Worm (Caenorhabditis elegans) whole organism, L4 larva: ENCODE measurements around the gene T16G12.8.

ENCODE experiments used
- hlh-30 ChIP-seq: sonication (generic microtip); optimal IDR thresholded peaks from 2 replicates; lab custom pipeline; 2017; ENCODE audit warnings: antibody characterized with exemption, mild to moderate bottlenecking, missing genetic modification characterization, missing compliant biosample characterization; ENCODE audit not compliant: insufficient read depth
- lin-1 ChIP-seq: fragments of 200-800 bp; sonication (Bioruptor generic); IDR thresholded peaks from 2 replicates; pipeline ENCODE4 v1.3.6; 2022; ENCODE audit warnings: missing genetic modification reagents, missing genetic modification characterization, missing compliant biosample characterization
- lin-15B ChIP-seq: fragments of 150-350 bp; sonication (generic microtip); optimal IDR thresholded peaks from 3 replicates; lab custom pipeline; 2014; ENCODE audit warnings: missing biosample characterization, missing genetic modification characterization
- lin-39 ChIP-seq: fragments of 150-350 bp; optimal IDR thresholded peaks from 2 replicates; lab custom pipeline; 2014; ENCODE audit warnings: missing biosample characterization, missing genetic modification reagents, missing genetic modification characterization
- madf-9 ChIP-seq: fragments of 200-800 bp; sonication (Bioruptor generic); conservative IDR thresholded peaks from 2 replicates; pipeline ENCODE4 v1.3.6; 2022; ENCODE audit warnings: missing genetic modification reagents, missing genetic modification characterization, missing compliant biosample characterization
- nhr-25 ChIP-seq: sonication (generic microtip); optimal IDR thresholded peaks from 2 replicates; lab custom pipeline; 2017; ENCODE audit warnings: missing genetic modification characterization, mild to moderate bottlenecking, missing compliant biosample characterization, antibody characterized with exemption, moderate library complexity, borderline replicate concordance; ENCODE audit not compliant: insufficient read depth
- nhr-6 ChIP-seq: fragments of 150-350 bp; optimal IDR thresholded peaks from 2 replicates; lab custom pipeline; 2014; ENCODE audit warnings: missing biosample characterization, missing genetic modification characterization
- skn-1 ChIP-seq: fragments of 150-350 bp; optimal IDR thresholded peaks from 2 replicates; lab custom pipeline; 2014; ENCODE audit warnings: missing biosample characterization, missing genetic modification characterization

Gene T16G12.8

ce11 chrIII:10106390-10106789 is 47.3 kb downstream of the T16G12.8 start, which contains the start of gene srt-55:
srt-55 (minus strand) TSS chrIII:10106490.
- TF ChIP-seq lin-39 (no peak), hlh-30 (no peak), nhr-6 (tag; lab: Kevin White, UChicago) (no peak)
- TF ChIP-seq, all 104 proteins: peak for 0

ce11 chrIII:10108995-10109394 is 49.9 kb downstream of the T16G12.8 start, which contains the start of gene T16H12.9:
T16H12.9 (plus strand) TSS chrIII:10109295.
- no peak for TF ChIP-seq lin-1
- no peak for TF ChIP-seq lin-15B (tag; lab: Kevin White, UChicago)
- no peak for TF ChIP-seq nhr-25 (tag; lab: Kevin White, UChicago)
- TF ChIP-seq madf-9 (GFP tag; lab: Robert Waterston, UW) = no peak
- TF ChIP-seq skn-1 (tag; lab: Kevin White, UChicago) = no peak
